Fruit fly (Drosophila melanogaster) whole organism, embryonic: ENCODE measurements around the gene Prm.

Experiments
- Blimp-1 ChIP-seq: fragments of 200-800 bp; sonication (Bioruptor generic); optimal IDR thresholded peaks from 3 replicates; lab custom pipeline; 2018; ENCODE audit warnings: missing biosample characterization, missing genetic modification characterization, mild to moderate bottlenecking, moderate library complexity, missing genetic modification reagents
- CG11456 ChIP-seq: fragments of 200-800 bp; sonication (Bioruptor generic); IDR thresholded peaks from 3 replicates; pipeline ENCODE4 v1.3.6; 2022; ENCODE audit warnings: missing biosample characterization, missing genetic modification characterization
- CG12104 ChIP-seq: fragments of 200-800 bp; sonication (Bioruptor generic); optimal IDR thresholded peaks from 3 replicates; lab custom pipeline; 2016; ENCODE audit warnings: missing biosample characterization, missing genetic modification characterization
- CG12769 ChIP-seq: fragments of 200-800 bp; sonication (Bioruptor generic); optimal IDR thresholded peaks from 2 replicates; lab custom pipeline; 2019; ENCODE audit warnings: missing biosample characterization, mild to moderate bottlenecking, missing genetic modification characterization, moderate library complexity
- CG13424 ChIP-seq: fragments of 200-800 bp; sonication (Bioruptor generic); optimal IDR thresholded peaks from 2 replicates; lab custom pipeline; 2019; ENCODE audit warnings: missing biosample characterization, mild to moderate bottlenecking, missing genetic modification characterization, moderate library complexity
- CG14860 ChIP-seq: fragments of 200-800 bp; sonication (Bioruptor generic); IDR thresholded peaks from 3 replicates; pipeline ENCODE4 v1.3.6; 2022; ENCODE audit warnings: missing biosample characterization, missing genetic modification characterization; ENCODE audit not compliant: partially characterized antibody
- CG17361 ChIP-seq: fragments of 200-800 bp; sonication (Bioruptor generic); IDR thresholded peaks from 3 replicates; pipeline ENCODE4 v1.3.6; 2022; ENCODE audit warnings: missing biosample characterization, missing genetic modification characterization
- CG17612 ChIP-seq: fragments of 200-800 bp; sonication (Bioruptor generic); IDR thresholded peaks from 2 replicates; pipeline ENCODE4 v1.3.6; 2022; ENCODE audit warnings: missing biosample characterization, missing genetic modification characterization
- CG17802 ChIP-seq: fragments of 200-800 bp; sonication (Bioruptor generic); optimal IDR thresholded peaks from 2 replicates; lab custom pipeline; 2018; ENCODE audit warnings: missing biosample characterization, mild to moderate bottlenecking, missing genetic modification characterization, moderate library complexity
- CG2120 ChIP-seq: fragments of 200-800 bp; sonication (Bioruptor generic); optimal IDR thresholded peaks from 3 replicates; lab custom pipeline; 2016; ENCODE audit warnings: missing biosample characterization, missing genetic modification characterization
- CG32767 ChIP-seq: fragments of 200-800 bp; sonication (Bioruptor generic); IDR thresholded peaks from 2 replicates; pipeline ENCODE4 v1.3.6; 2022; ENCODE audit warnings: missing biosample characterization, missing genetic modification characterization
- CG4404 ChIP-seq: fragments of 200-800 bp; sonication (Bioruptor generic); IDR thresholded peaks from 2 replicates; pipeline ENCODE4 v1.3.6; 2022; ENCODE audit warnings: missing biosample characterization, missing genetic modification characterization
- CG4730 ChIP-seq: fragments of 200-800 bp; sonication (Bioruptor generic); IDR thresholded peaks from 2 replicates; pipeline ENCODE4 v1.3.6; 2022; ENCODE audit warnings: missing biosample characterization, missing genetic modification characterization
- CG5180 ChIP-seq: fragments of 200-800 bp; sonication (Bioruptor generic); optimal IDR thresholded peaks from 3 replicates; lab custom pipeline; 2017; ENCODE audit warnings: missing biosample characterization, missing genetic modification characterization, mild to moderate bottlenecking, moderate library complexity, missing genetic modification reagents
- CG6272 ChIP-seq: fragments of 200-800 bp; sonication (Bioruptor generic); IDR thresholded peaks from 2 replicates; pipeline ENCODE4 v1.3.6; 2022; ENCODE audit warnings: missing biosample characterization, missing genetic modification characterization
- CG6683 ChIP-seq: fragments of 200-800 bp; sonication (Bioruptor generic); optimal IDR thresholded peaks from 2 replicates; lab custom pipeline; 2017; ENCODE audit warnings: missing biosample characterization, mild to moderate bottlenecking, missing genetic modification characterization, missing genetic modification reagents
- CG7928 ChIP-seq: fragments of 200-800 bp; sonication (Bioruptor generic); optimal IDR thresholded peaks from 2 replicates; lab custom pipeline; 2017; ENCODE audit warnings: missing biosample characterization, mild to moderate bottlenecking, missing genetic modification characterization
- CG8281 ChIP-seq: fragments of 200-800 bp; sonication (Bioruptor generic); optimal IDR thresholded peaks from 2 replicates; lab custom pipeline; 2018; ENCODE audit warnings: missing biosample characterization, mild to moderate bottlenecking, missing genetic modification characterization, moderate library complexity
- CG9727 ChIP-seq: fragments of 200-800 bp; sonication (Bioruptor generic); optimal IDR thresholded peaks from 3 replicates; lab custom pipeline; 2017; ENCODE audit warnings: missing biosample characterization, mild to moderate bottlenecking, missing genetic modification characterization
- CG9817 ChIP-seq: fragments of 200-800 bp; sonication (Bioruptor generic); optimal IDR thresholded peaks from 2 replicates; lab custom pipeline; 2018; ENCODE audit warnings: missing biosample characterization, mild to moderate bottlenecking, missing genetic modification characterization, moderate library complexity
- CHES-1-like ChIP-seq: fragments of 200-800 bp; sonication (Bioruptor generic); optimal IDR thresholded peaks from 2 replicates; lab custom pipeline; 2016; ENCODE audit warnings: missing biosample characterization, missing genetic modification characterization
- Dek ChIP-seq: fragments of 200-800 bp; sonication (Bioruptor generic); optimal IDR thresholded peaks from 3 replicates; lab custom pipeline; 2019; ENCODE audit warnings: missing biosample characterization, mild to moderate bottlenecking, missing genetic modification characterization, moderate library complexity
- MESR4 ChIP-seq: fragments of 200-800 bp; sonication (Bioruptor generic); optimal IDR thresholded peaks from 2 replicates; lab custom pipeline; 2018; ENCODE audit warnings: missing biosample characterization, mild to moderate bottlenecking, missing genetic modification characterization, moderate library complexity
- NfI ChIP-seq: fragments of 200-800 bp; sonication (Bioruptor generic); optimal IDR thresholded peaks from 3 replicates; lab custom pipeline; 2018; ENCODE audit warnings: missing biosample characterization, mild to moderate bottlenecking, missing genetic modification characterization, moderate library complexity
- Optix ChIP-seq: fragments of 200-800 bp; sonication (Bioruptor generic); IDR thresholded peaks from 3 replicates; pipeline ENCODE4 v1.3.6; 2022; ENCODE audit warnings: missing biosample characterization, missing genetic modification characterization
- Pdp1 ChIP-seq, 2 experiments: fragments of 200-800 bp; sonication (Bioruptor generic); optimal IDR thresholded peaks; 3 replicates each; lab custom pipeline; 2016; ENCODE audit warnings: missing biosample characterization in 2 of 2, missing genetic modification characterization in 2 of 2, mild to moderate bottlenecking in 1 of 2, moderate library complexity in 1 of 2
- Sry-β ChIP-seq: fragments of 200-800 bp; sonication (Bioruptor generic); optimal IDR thresholded peaks from 2 replicates; lab custom pipeline; 2018; ENCODE audit warnings: missing biosample characterization, mild to moderate bottlenecking, missing genetic modification characterization, moderate library complexity
- az2 ChIP-seq: fragments of 200-800 bp; sonication (Bioruptor generic); optimal IDR thresholded peaks from 3 replicates; lab custom pipeline; 2016; ENCODE audit warnings: missing biosample characterization, missing genetic modification characterization
- bab2 ChIP-seq: fragments of 200-800 bp; sonication (Bioruptor generic); optimal IDR thresholded peaks from 2 replicates; lab custom pipeline; 2016; ENCODE audit warnings: missing biosample characterization, missing genetic modification characterization
- chinmo ChIP-seq: fragments of 200-800 bp; sonication (Bioruptor generic); IDR thresholded peaks from 4 replicates; pipeline ENCODE4 v1.3.6; 2022; ENCODE audit warnings: missing biosample characterization, missing genetic modification characterization; ENCODE audit not compliant: partially characterized antibody
- danr ChIP-seq: fragments of 200-800 bp; sonication (Bioruptor generic); IDR thresholded peaks from 2 replicates; pipeline ENCODE4 v1.3.6; 2022; ENCODE audit warnings: missing biosample characterization, missing genetic modification characterization
- dimm ChIP-seq: fragments of 200-800 bp; sonication (Bioruptor generic); IDR thresholded peaks from 2 replicates; pipeline ENCODE4 v1.3.6; 2022; ENCODE audit warnings: missing biosample characterization, missing genetic modification characterization
- dpn ChIP-seq, 2 experiments: fragments of 200-800 bp; sonication (Bioruptor generic); optimal IDR thresholded peaks; 3 replicates each; lab custom pipeline; 2016; ENCODE audit warnings: missing biosample characterization in 2 of 2, missing genetic modification characterization in 2 of 2
- grau ChIP-seq: fragments of 200-800 bp; optimal IDR thresholded peaks from 3 replicates; lab custom pipeline; 2019; ENCODE audit warnings: missing biosample characterization, mild to moderate bottlenecking, missing genetic modification characterization, moderate library complexity
- ham ChIP-seq: fragments of 200-800 bp; sonication (Bioruptor generic); IDR thresholded peaks from 2 replicates; pipeline ENCODE4 v1.3.6; 2022; ENCODE audit warnings: missing biosample characterization, missing genetic modification characterization
- hbn ChIP-seq: fragments of 200-800 bp; sonication (Bioruptor generic); IDR thresholded peaks from 2 replicates; pipeline ENCODE4 v1.3.6; 2022; ENCODE audit warnings: missing biosample characterization, missing genetic modification characterization; ENCODE audit not compliant: partially characterized antibody
- ind ChIP-seq: fragments of 200-800 bp; sonication (Bioruptor generic); optimal IDR thresholded peaks from 3 replicates; lab custom pipeline; 2016; ENCODE audit warnings: missing biosample characterization, missing genetic modification characterization
- kay ChIP-seq: fragments of 200-800 bp; sonication (Bioruptor generic); optimal IDR thresholded peaks from 2 replicates; lab custom pipeline; 2016; ENCODE audit warnings: missing biosample characterization, missing genetic modification characterization
- maf-S ChIP-seq: fragments of 200-800 bp; sonication (Bioruptor generic); optimal IDR thresholded peaks from 2 replicates; lab custom pipeline; 2016; ENCODE audit warnings: missing biosample characterization, missing genetic modification characterization
- mld ChIP-seq: fragments of 200-800 bp; sonication (Bioruptor generic); IDR thresholded peaks from 3 replicates; pipeline ENCODE4 v1.3.6; 2022; ENCODE audit warnings: missing biosample characterization, missing genetic modification characterization; ENCODE audit not compliant: partially characterized antibody
- nau ChIP-seq: fragments of 200-800 bp; sonication (Bioruptor generic); optimal IDR thresholded peaks from 3 replicates; lab custom pipeline; 2017; ENCODE audit warnings: missing biosample characterization, mild to moderate bottlenecking, missing genetic modification characterization, missing genetic modification reagents
- odd ChIP-seq: fragments of 200-800 bp; sonication (Bioruptor generic); optimal IDR thresholded peaks from 2 replicates; lab custom pipeline; 2017; ENCODE audit warnings: missing biosample characterization, mild to moderate bottlenecking, missing genetic modification characterization
- otp ChIP-seq: fragments of 200-800 bp; sonication (Bioruptor generic); IDR thresholded peaks from 3 replicates; pipeline ENCODE4, ENCODE4 v1.3.6; 2022; ENCODE audit warnings: missing biosample characterization, missing genetic modification characterization
- pho ChIP-seq: fragments of 200-800 bp; sonication (Bioruptor generic); optimal IDR thresholded peaks from 2 replicates; lab custom pipeline; 2016; ENCODE audit warnings: missing biosample characterization, missing genetic modification characterization
- ranshi ChIP-seq: fragments of 200-800 bp; sonication (Bioruptor generic); IDR thresholded peaks from 2 replicates; pipeline ENCODE4 v1.3.6; 2022; ENCODE audit warnings: missing biosample characterization, missing genetic modification characterization
- schlank ChIP-seq: fragments of 200-800 bp; sonication (Bioruptor generic); optimal IDR thresholded peaks from 2 replicates; lab custom pipeline; 2018; ENCODE audit warnings: missing biosample characterization, mild to moderate bottlenecking, missing genetic modification characterization
- sob ChIP-seq: fragments of 200-800 bp; sonication (Bioruptor generic); IDR thresholded peaks from 2 replicates; pipeline ENCODE4 v1.3.6; 2022; ENCODE audit warnings: missing biosample characterization, missing genetic modification characterization
- tap ChIP-seq: fragments of 200-800 bp; optimal IDR thresholded peaks from 3 replicates; lab custom pipeline; 2019; ENCODE audit warnings: missing biosample characterization, mild to moderate bottlenecking, missing genetic modification characterization, moderate library complexity
- twi ChIP-seq: fragments of 200-800 bp; optimal IDR thresholded peaks from 2 replicates; lab custom pipeline; 2019; ENCODE audit warnings: missing biosample characterization, mild to moderate bottlenecking, missing genetic modification characterization, moderate library complexity
- zen ChIP-seq: fragments of 200-800 bp; sonication (Bioruptor generic); optimal IDR thresholded peaks from 3 replicates; lab custom pipeline; 2018; ENCODE audit warnings: missing biosample characterization, mild to moderate bottlenecking, missing genetic modification characterization, moderate library complexity

Prm gene

dm6 chr3L:8689675-8690074 is 55.4 kb downstream of the Prm start (continued):
- TF ChIP-seq ind (peak; percentile 24), CHES-1-like (GFP tag; lab: Kevin White, UChicago) (peak; percentile 5), Optix (GFP tag; lab: Robert Waterston, UW) (no peak), CG11456 (GFP tag; lab: Robert Waterston, UW) (peak; percentile 53; the same call in 1 of the 3 replicates), CG17612 (GFP tag; lab: Robert Waterston, UW) (no peak), ham (GFP tag; lab: Robert Waterston, UW) (no peak), CG17361 (GFP tag; lab: Robert Waterston, UW) (0 out of 3 replicates have a peak, but pooled peaks have one; percentile 25), grau (tag; lab: Kevin White, UChicago) (peak; percentile 73), maf-S (GFP tag; lab: Kevin White, UChicago) (no peak), CG9817 (tag; lab: Kevin White, UChicago) (peak; percentile 47), NfI (GFP tag; lab: Kevin White, UChicago) (peak; percentile 27), otp (GFP tag; lab: Robert Waterston, UW) (no peak), MESR4 (GFP tag; lab: Kevin White, UChicago) (no peak), sob (GFP tag; lab: Robert Waterston, UW) (peak; percentile 71; the same call in 1 of the 2 replicates), CG13424 (tag; lab: Kevin White, UChicago) (no peak), schlank (tag; lab: Kevin White, UChicago) (peak; percentile 55), pho (GFP tag; lab: Kevin White, UChicago) (no peak), CG8281 (no peak), bab2 (GFP tag; lab: Kevin White, UChicago) (peak; percentile 45), CG6683 (peak; percentile 46), twi (tag; lab: Kevin White, UChicago) (no peak), chinmo (0 out of 4 replicates have a peak, but pooled peaks have one; percentile 38), nau (GFP tag; lab: Kevin White, UChicago) (peak; percentile 11), danr (GFP tag; lab: Robert Waterston, UW) (no peak), CG5180 (GFP tag; lab: Kevin White, UChicago) (no peak), CG2120 (GFP tag; lab: Kevin White, UChicago) (peak; percentile 44), dimm (GFP tag; lab: Robert Waterston, UW) (no peak), hbn (GFP tag; lab: Robert Waterston, UW) (no peak), CG4404 (GFP tag; lab: Robert Waterston, UW) (no peak), CG4730 (GFP tag; lab: Robert Waterston, UW) (0 out of 2 replicates have a peak, but pooled peaks have one; percentile 13), tap (tag; lab: Kevin White, UChicago) (no peak), Blimp-1 (peak; percentile 32), dpn (GFP tag; optimal IDR thresholded peaks at IDR 0.05; lab: Kevin White, UChicago) (peak in 1 of 2 experiments; percentile 45), CG32767 (no peak), ranshi (no peak), CG7928 (peak; percentile 24), az2 (no peak), mld (GFP tag; lab: Robert Waterston, UW) (no peak), Dek (peak; percentile 2), CG17802 (tag; lab: Kevin White, UChicago) (no peak), CG12769 (peak; percentile 87), kay (GFP tag; lab: Kevin White, UChicago) (no peak), Pdp1 (GFP tag; optimal IDR thresholded peaks at IDR 0.05; lab: Kevin White, UChicago) (peak in 1 of 2 experiments; percentile 42), CG12104 (no peak), Sry-β (GFP tag; lab: Kevin White, UChicago) (no peak), zen (tag; lab: Kevin White, UChicago) (no peak), CG9727 (peak; percentile 56), odd (GFP tag; lab: Kevin White, UChicago) (no peak), CG6272 (no peak), CG14860 (GFP tag; lab: Robert Waterston, UW) (no peak)
